Fruit fly (Drosophila melanogaster): ENCODE data around the gene snsl.

snsl gene

dm6 chr2L:4906546-4907250 lies at the start of gene snsl:
TSS of gene snsl (minus strand) at chr2L:4906762.
- TF ChIP-seq bab1 (GFP tag; optimal IDR thresholded peaks at IDR 0.05) (peak; percentile 10), Hr96 (GFP tag; optimal IDR thresholded peaks at IDR 0.05) (no peak), CG1620 (GFP tag; optimal IDR thresholded peaks at IDR 0.05) (no peak), cic (GFP tag; optimal IDR thresholded peaks at IDR 0.05) (no peak), cnc (optimal IDR thresholded peaks at IDR 0.05) (no peak), Crg-1 (GFP tag; optimal IDR thresholded peaks at IDR 0.05) (no peak), CG33017 (tag; optimal IDR thresholded peaks at IDR 0.05) (no peak), CG14711 (tag; optimal IDR thresholded peaks at IDR 0.05) (no peak), CG7101 (tag; optimal IDR thresholded peaks at IDR 0.05) (peak; percentile 7), CG7045 (GFP tag; optimal IDR thresholded peaks at IDR 0.05) (no peak), tj (GFP tag; optimal IDR thresholded peaks at IDR 0.05) (no peak), CG12768 (GFP tag; optimal IDR thresholded peaks at IDR 0.05) (no peak), Clk (GFP tag; optimal IDR thresholded peaks at IDR 0.05) (no peak), kay (GFP tag; ENCODE audit: borderline replicate concordance) (no peak), Mnt (GFP tag; optimal IDR thresholded peaks at IDR 0.05) (no peak), CG5204 (GFP tag; optimal IDR thresholded peaks at IDR 0.05) (no peak), pad (GFP tag; optimal IDR thresholded peaks at IDR 0.05) (no peak)

- TF ChIP-seq tj (GFP tag; optimal IDR thresholded peaks at IDR 0.05), result no peak
- TF ChIP-seq Mnt (GFP tag; optimal IDR thresholded peaks at IDR 0.05), result no peak
- no peak for TF ChIP-seq CG5204 (GFP tag; optimal IDR thresholded peaks at IDR 0.05)
- no peak for TF ChIP-seq Clk (GFP tag; optimal IDR thresholded peaks at IDR 0.05)
- no peak for TF ChIP-seq CG11617 (GFP tag; optimal IDR thresholded peaks at IDR 0.05)
- TF ChIP-seq CG33017 (tag; optimal IDR thresholded peaks at IDR 0.05), result no peak
- no peak for TF ChIP-seq kay (GFP tag; ENCODE audit: borderline replicate concordance)
- no peak for TF ChIP-seq ovo (GFP tag; optimal IDR thresholded peaks at IDR 0.05)
- TF ChIP-seq CG7045 (GFP tag; optimal IDR thresholded peaks at IDR 0.05), result no peak
- TF ChIP-seq CG14711 (tag; optimal IDR thresholded peaks at IDR 0.05), result no peak
- TF ChIP-seq cic (GFP tag; optimal IDR thresholded peaks at IDR 0.05), result no peak
- no peak for TF ChIP-seq cnc (optimal IDR thresholded peaks at IDR 0.05)
Observed at dm6 chr2L:4955094-4955823, 48.7 kb upstream of the snsl start, which contains the start of the genes Jon25Bi and Marcal1. TSS of gene Jon25Bi (minus strand) at chr2L:4955144. TSS of gene Marcal1 (plus strand) at chr2L:4955509.

dm6 chr2L:4953086-4953570 lies 46.6 kb upstream of the snsl start, which contains the start of gene Jon25Bii:
TSS of gene Jon25Bii (minus strand) at chr2L:4953136.
- no peak for TF ChIP-seq ovo (GFP tag; optimal IDR thresholded peaks at IDR 0.05)
- peak; percentile 93 for TF ChIP-seq cic (GFP tag; optimal IDR thresholded peaks at IDR 0.05)
- TF ChIP-seq CG33017 (tag; optimal IDR thresholded peaks at IDR 0.05), result no peak

DNA sequence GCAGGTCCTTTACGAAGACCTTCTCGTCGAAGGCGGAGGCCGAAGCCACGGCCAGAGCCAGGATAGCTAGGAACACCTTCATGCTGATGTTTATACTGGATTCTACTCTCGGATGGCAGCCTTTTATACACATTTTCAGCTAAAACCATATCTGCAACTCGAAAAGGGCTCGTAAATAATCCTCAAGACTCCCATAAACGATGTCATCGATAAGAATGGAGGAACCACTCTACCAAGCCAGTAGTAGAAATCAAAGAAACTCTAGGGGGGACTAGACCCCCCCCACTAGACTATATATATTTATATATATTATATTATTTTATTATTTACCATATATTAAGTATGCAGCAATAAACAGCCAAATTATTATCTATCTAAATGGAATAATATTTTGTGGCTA lies 44.1 kb upstream of the snsl start, which contains the start of gene Jon25Biii:
Gene Jon25Biii (minus strand): TSS at position 101 of the 400 bp plus-strand sequence.
- TF ChIP-seq Crg-1 (GFP tag; optimal IDR thresholded peaks at IDR 0.05), result no peak
- no peak for TF ChIP-seq pad (GFP tag; optimal IDR thresholded peaks at IDR 0.05)
- no peak for TF ChIP-seq toe (GFP tag; optimal IDR thresholded peaks at IDR 0.05)
- no peak for TF ChIP-seq CG7045 (GFP tag; optimal IDR thresholded peaks at IDR 0.05)

- TF ChIP-seq kay (GFP tag; ENCODE audit: borderline replicate concordance) (no peak), Hr96 (GFP tag; optimal IDR thresholded peaks at IDR 0.05) (no peak), toe (GFP tag; optimal IDR thresholded peaks at IDR 0.05) (no peak), CG33017 (tag; optimal IDR thresholded peaks at IDR 0.05) (no peak), CG1620 (GFP tag; optimal IDR thresholded peaks at IDR 0.05) (no peak), cnc (optimal IDR thresholded peaks at IDR 0.05) (no peak), CG12768 (GFP tag; optimal IDR thresholded peaks at IDR 0.05) (no peak), CG14711 (tag; optimal IDR thresholded peaks at IDR 0.05) (no peak), CG11617 (GFP tag; optimal IDR thresholded peaks at IDR 0.05) (no peak), CG7045 (GFP tag; optimal IDR thresholded peaks at IDR 0.05) (no peak), Mnt (GFP tag; optimal IDR thresholded peaks at IDR 0.05) (no peak), CG7101 (tag; optimal IDR thresholded peaks at IDR 0.05) (no peak), bab1 (GFP tag; optimal IDR thresholded peaks at IDR 0.05) (no peak), ovo (GFP tag; optimal IDR thresholded peaks at IDR 0.05) (no peak), CG5204 (GFP tag; optimal IDR thresholded peaks at IDR 0.05) (no peak), Crg-1 (GFP tag; optimal IDR thresholded peaks at IDR 0.05) (no peak), pad (GFP tag; optimal IDR thresholded peaks at IDR 0.05) (no peak), Clk (GFP tag; optimal IDR thresholded peaks at IDR 0.05) (no peak), tj (GFP tag; optimal IDR thresholded peaks at IDR 0.05) (no peak)
Observed at dm6 chr2L:4949453-4950045, 43.0 kb upstream of the snsl start, which contains the start of gene jet. TSS of gene jet (minus strand) at chr2L:4949784.

- TF ChIP-seq CG33017 (tag; optimal IDR thresholded peaks at IDR 0.05), result peak; percentile 99
- peak; percentile 88 for TF ChIP-seq pad (GFP tag; optimal IDR thresholded peaks at IDR 0.05)
- peak; percentile 85 for TF ChIP-seq tj (GFP tag; optimal IDR thresholded peaks at IDR 0.05)
- peak; percentile 91 for TF ChIP-seq ovo (GFP tag; optimal IDR thresholded peaks at IDR 0.05)
- TF ChIP-seq bab1 (GFP tag; optimal IDR thresholded peaks at IDR 0.05), result peak; percentile 99
- TF ChIP-seq Mnt (GFP tag; optimal IDR thresholded peaks at IDR 0.05), result peak; percentile 88
- TF ChIP-seq CG12768 (GFP tag; optimal IDR thresholded peaks at IDR 0.05), result peak; percentile 96
- peak; percentile 89 for TF ChIP-seq Clk (GFP tag; optimal IDR thresholded peaks at IDR 0.05)
- TF ChIP-seq CG7101 (tag; optimal IDR thresholded peaks at IDR 0.05), result peak; percentile 99
- peak; percentile 97 for TF ChIP-seq kay (GFP tag; ENCODE audit: borderline replicate concordance)
- peak; percentile 95 for TF ChIP-seq CG5204 (GFP tag; optimal IDR thresholded peaks at IDR 0.05)
- peak; percentile 96 for TF ChIP-seq CG1620 (GFP tag; optimal IDR thresholded peaks at IDR 0.05)
- TF ChIP-seq CG7045 (GFP tag; optimal IDR thresholded peaks at IDR 0.05), result peak; percentile 98
- peak; percentile 92 for TF ChIP-seq Crg-1 (GFP tag; optimal IDR thresholded peaks at IDR 0.05)
- peak; percentile 97 for TF ChIP-seq CG11617 (GFP tag; optimal IDR thresholded peaks at IDR 0.05)
- no peak for TF ChIP-seq cnc (optimal IDR thresholded peaks at IDR 0.05)
- peak; percentile 98 for TF ChIP-seq CG14711 (tag; optimal IDR thresholded peaks at IDR 0.05)
- peak; percentile 85 for TF ChIP-seq Hr96 (GFP tag; optimal IDR thresholded peaks at IDR 0.05)
- peak; percentile 95 for TF ChIP-seq toe (GFP tag; optimal IDR thresholded peaks at IDR 0.05)
- TF ChIP-seq cic (GFP tag; optimal IDR thresholded peaks at IDR 0.05), result peak; percentile 72
Observed at dm6 chr2L:4945300-4945699, 38.7 kb upstream of the snsl start, which contains the start of the genes mRpL24 and betaggt-I. TSS of gene mRpL24 (minus strand) at chr2L:4945361. TSS of gene betaggt-I (plus strand) at chr2L:4945579.
